Worm (Caenorhabditis elegans): ENCODE data around the gene fbxa-139.

fbxa-139 gene

ce11 chrV:15578386-15578785 lies 16.1 kb downstream of the fbxa-139 start, which contains the start of gene F28F8.9:
Gene F28F8.9 (minus strand): TSS chrV:15578673.
- TF ChIP-seq lsy-2 (tag; optimal IDR thresholded peaks at IDR 0.05): peak; percentile 10
- TF ChIP-seq nhr-28 (tag; optimal IDR thresholded peaks at IDR 0.05): no peak
- TF ChIP-seq ceh-39 (tag; optimal IDR thresholded peaks at IDR 0.05): no peak
- peak; percentile 26 for TF ChIP-seq pha-4 (tag; optimal IDR thresholded peaks at IDR 0.05)
- TF ChIP-seq ces-1 (GFP tag; optimal IDR thresholded peaks at IDR 0.05): peak; percentile 43
- peak; percentile 21 for TF ChIP-seq unc-120 (tag; optimal IDR thresholded peaks at IDR 0.05; ENCODE audit: poor library complexity, severe bottlenecking)

ce11 chrV:15577395-15577896 lies 17.0 kb downstream of the fbxa-139 start, which contains the start of gene atx-3:
Gene atx-3 (minus strand): TSS chrV:15577445.
- TF ChIP-seq cnd-1 (tag; optimal IDR thresholded peaks at IDR 0.05): no peak
- no peak for TF ChIP-seq nhr-12 (tag; optimal IDR thresholded peaks at IDR 0.05)
- no peak for TF ChIP-seq unc-120 (tag; optimal IDR thresholded peaks at IDR 0.05; ENCODE audit: poor library complexity, severe bottlenecking)
- TF ChIP-seq bed-3 (GFP tag; optimal IDR thresholded peaks at IDR 0.05): no peak
- TF ChIP-seq unc-39 (tag; optimal IDR thresholded peaks at IDR 0.05): no peak
- TF ChIP-seq nhr-2 (tag; optimal IDR thresholded peaks at IDR 0.05): no peak
- no peak for TF ChIP-seq unc-62 (GFP tag; optimal IDR thresholded peaks at IDR 0.05)
- no peak for TF ChIP-seq mls-2 (tag; optimal IDR thresholded peaks at IDR 0.05)
- no peak for TF ChIP-seq lin-32 (GFP tag; optimal IDR thresholded peaks at IDR 0.05)
- no peak for TF ChIP-seq ceh-83 (GFP tag; optimal IDR thresholded peaks at IDR 0.05)
- no peak for TF ChIP-seq pha-4 (tag; optimal IDR thresholded peaks at IDR 0.05)
- no peak for TF ChIP-seq blmp-1 (tag; optimal IDR thresholded peaks at IDR 0.05)
- TF ChIP-seq ztf-11 (tag; optimal IDR thresholded peaks at IDR 0.05): no peak
- TF ChIP-seq nhr-28 (tag; optimal IDR thresholded peaks at IDR 0.05): no peak

DNA sequence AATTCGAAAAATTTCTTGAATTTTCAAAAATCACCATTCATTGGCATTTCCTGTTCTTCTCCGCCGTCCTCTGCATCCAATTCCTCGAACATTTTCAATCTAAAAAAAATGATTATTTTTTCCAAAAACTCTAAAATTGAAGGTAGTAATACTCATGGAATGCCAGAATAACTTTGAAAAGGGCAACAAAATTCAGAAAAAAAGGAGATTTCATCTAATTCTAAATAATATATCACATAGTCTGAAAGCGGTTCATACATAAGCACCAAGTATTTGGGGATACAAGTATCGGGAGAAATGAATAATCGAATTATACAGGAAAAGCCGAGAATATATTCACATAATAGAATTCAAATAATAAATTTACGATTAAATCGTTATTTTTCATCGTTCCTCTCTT lies 19.2 kb downstream of the fbxa-139 start, which contains the start of gene mdt-28:
Gene mdt-28, minus strand, starts transcription at position 101 of the 400 bp plus-strand sequence.
- TF ChIP-seq nhr-76 (tag; optimal IDR thresholded peaks at IDR 0.05) (no peak), unc-62 (GFP tag; optimal IDR thresholded peaks at IDR 0.05) (no peak), ceh-39 (tag; optimal IDR thresholded peaks at IDR 0.05) (no peak), nhr-2 (tag; optimal IDR thresholded peaks at IDR 0.05) (no peak), lin-32 (GFP tag; optimal IDR thresholded peaks at IDR 0.05) (no peak), sem-2 (GFP tag; optimal IDR thresholded peaks at IDR 0.05) (no peak), bed-3 (GFP tag; optimal IDR thresholded peaks at IDR 0.05) (no peak), nhr-12 (tag; optimal IDR thresholded peaks at IDR 0.05) (no peak), ztf-11 (tag; optimal IDR thresholded peaks at IDR 0.05) (no peak), blmp-1 (tag; optimal IDR thresholded peaks at IDR 0.05) (no peak), ces-1 (GFP tag; optimal IDR thresholded peaks at IDR 0.05) (no peak), mep-1 (tag; optimal IDR thresholded peaks at IDR 0.05) (no peak), flh-1 (GFP tag; optimal IDR thresholded peaks at IDR 0.05) (no peak), tbx-8 (GFP tag; optimal IDR thresholded peaks at IDR 0.05) (no peak), pha-4 (tag; optimal IDR thresholded peaks at IDR 0.05) (no peak)

DNA sequence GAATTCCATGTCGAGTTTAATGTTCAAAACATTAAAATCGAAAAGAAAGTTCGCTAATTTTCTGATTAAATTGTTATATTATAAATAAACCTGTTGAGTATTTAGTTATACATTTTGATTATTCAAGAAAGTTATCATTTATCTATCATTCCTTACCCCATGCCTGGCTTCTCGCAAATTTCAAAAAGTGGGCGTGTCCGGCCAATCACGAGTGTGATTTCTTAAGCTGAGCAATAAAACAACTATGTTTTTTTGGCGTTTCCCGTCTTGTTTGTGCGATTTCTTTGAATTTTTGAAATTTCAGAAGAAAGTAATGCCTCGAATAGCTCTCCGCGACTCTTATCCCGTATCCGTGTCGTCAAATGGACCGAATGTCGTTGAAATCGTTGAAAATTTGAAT lies 21.9 kb downstream of the fbxa-139 start, which contains the start of gene fbxa-94:
Gene fbxa-94, plus strand, starts transcription at position 301 of the 400 bp plus-strand sequence.
- TF ChIP-seq lin-13 (tag; optimal IDR thresholded peaks at IDR 0.05): no peak
- no peak for TF ChIP-seq cnd-1 (tag; optimal IDR thresholded peaks at IDR 0.05)
- TF ChIP-seq elt-3 (tag; optimal IDR thresholded peaks at IDR 0.05): no peak
- TF ChIP-seq pha-4 (tag; optimal IDR thresholded peaks at IDR 0.05): no peak
- no peak for TF ChIP-seq mls-2 (tag; optimal IDR thresholded peaks at IDR 0.05)
- no peak for TF ChIP-seq drap-1 (GFP tag; optimal IDR thresholded peaks at IDR 0.05)
- TF ChIP-seq nhr-76 (tag; optimal IDR thresholded peaks at IDR 0.05): no peak
- no peak for TF ChIP-seq lin-32 (GFP tag; optimal IDR thresholded peaks at IDR 0.05)
- TF ChIP-seq nhr-237 (tag; optimal IDR thresholded peaks at IDR 0.05): no peak
- no peak for TF ChIP-seq unc-62 (GFP tag; optimal IDR thresholded peaks at IDR 0.05)
- no peak for TF ChIP-seq zip-8 (tag; optimal IDR thresholded peaks at IDR 0.05)
- TF ChIP-seq ceh-83 (GFP tag; optimal IDR thresholded peaks at IDR 0.05): no peak
- no peak for TF ChIP-seq nhr-28 (tag; optimal IDR thresholded peaks at IDR 0.05)
- no peak for TF ChIP-seq elt-1 (tag; optimal IDR thresholded peaks at IDR 0.05; ENCODE audit: borderline replicate concordance, insufficient read depth)
- no peak for TF ChIP-seq mep-1 (tag; optimal IDR thresholded peaks at IDR 0.05)
- TF ChIP-seq unc-39 (tag; optimal IDR thresholded peaks at IDR 0.05): no peak

DNA sequence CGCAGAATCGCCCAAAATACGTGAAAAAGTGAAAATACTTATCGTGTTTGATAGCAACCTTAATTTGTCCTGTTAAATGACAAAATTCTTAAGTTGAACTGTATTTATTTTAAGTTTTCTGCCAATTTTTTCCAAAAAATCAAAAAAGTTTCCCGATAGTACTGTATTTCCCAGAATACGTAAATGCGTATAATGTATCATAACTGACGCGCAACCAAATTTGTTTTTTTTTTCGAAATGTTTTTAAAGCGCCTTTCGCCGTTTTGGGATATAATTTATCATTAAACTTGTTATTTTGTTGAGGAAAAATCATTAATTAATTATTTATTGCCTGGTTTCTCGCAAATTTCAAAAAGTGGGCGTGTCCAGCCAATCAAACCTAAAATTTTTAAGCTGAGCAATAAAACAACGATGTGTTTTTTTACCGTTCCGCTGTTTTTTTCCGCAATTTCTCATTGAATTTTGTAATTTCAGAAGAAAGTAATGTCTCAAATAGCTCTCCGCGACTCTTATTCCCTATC lies 23.4 kb downstream of the fbxa-139 start, which contains the start of gene fbxa-95:
Gene fbxa-95, plus strand, starts transcription at position 471 of the 521 bp plus-strand sequence.
- no peak for TF ChIP-seq pha-4 (tag; optimal IDR thresholded peaks at IDR 0.05)
- TF ChIP-seq sptf-1 (tag; optimal IDR thresholded peaks at IDR 0.05): no peak
- TF ChIP-seq nhr-28 (tag; optimal IDR thresholded peaks at IDR 0.05): no peak
- TF ChIP-seq mep-1 (tag; optimal IDR thresholded peaks at IDR 0.05): no peak
- no peak for TF ChIP-seq ceh-39 (tag; optimal IDR thresholded peaks at IDR 0.05)
- no peak for TF ChIP-seq ham-2 (GFP tag; optimal IDR thresholded peaks at IDR 0.05)
- TF ChIP-seq zip-8 (tag; optimal IDR thresholded peaks at IDR 0.05): no peak
- TF ChIP-seq mls-2 (tag; optimal IDR thresholded peaks at IDR 0.05): no peak
- TF ChIP-seq sem-2 (GFP tag; optimal IDR thresholded peaks at IDR 0.05): no peak
- TF ChIP-seq blmp-1 (tag; optimal IDR thresholded peaks at IDR 0.05): no peak
- no peak for TF ChIP-seq nhr-2 (tag; optimal IDR thresholded peaks at IDR 0.05)
- no peak for TF ChIP-seq lsy-2 (tag; optimal IDR thresholded peaks at IDR 0.05)
- TF ChIP-seq hlh-1 (tag; optimal IDR thresholded peaks at IDR 0.05): no peak
- no peak for TF ChIP-seq flh-1 (GFP tag; optimal IDR thresholded peaks at IDR 0.05)
- TF ChIP-seq mab-5 (tag; optimal IDR thresholded peaks at IDR 0.05): no peak
